Fruit fly (Drosophila melanogaster) whole organism, embryonic: ENCODE measurements around the gene Snapin.

Experiments
- CG10366 ChIP-seq: fragments of 200-800 bp; sonication (Bioruptor generic); IDR thresholded peaks from 2 replicates; pipeline ENCODE4 v1.3.6; 2022; ENCODE audit warnings: missing biosample characterization, missing genetic modification characterization
- CG13123 ChIP-seq: fragments of 200-800 bp; sonication (Bioruptor generic); optimal IDR thresholded peaks from 2 replicates; lab custom pipeline; 2016; ENCODE audit warnings: missing biosample characterization, missing genetic modification characterization
- CG15073 ChIP-seq: fragments of 200-800 bp; sonication (Bioruptor generic); optimal IDR thresholded peaks from 2 replicates; lab custom pipeline; 2016; ENCODE audit warnings: missing biosample characterization, missing genetic modification characterization
- CG16813 ChIP-seq: fragments of 200-800 bp; sonication (Bioruptor generic); IDR thresholded peaks from 3 replicates; pipeline ENCODE4 v1.3.6; 2022; ENCODE audit warnings: missing biosample characterization, missing genetic modification characterization; ENCODE audit not compliant: partially characterized antibody
- CG16863 ChIP-seq: fragments of 200-800 bp; sonication (Bioruptor generic); optimal IDR thresholded peaks from 3 replicates; lab custom pipeline; 2016; ENCODE audit warnings: missing biosample characterization, missing genetic modification characterization
- CG18262 ChIP-seq: fragments of 200-800 bp; optimal IDR thresholded peaks from 3 replicates; lab custom pipeline; 2019; ENCODE audit warnings: missing biosample characterization, mild to moderate bottlenecking, missing genetic modification characterization, moderate library complexity
- CG2120 ChIP-seq: fragments of 200-800 bp; sonication (Bioruptor generic); optimal IDR thresholded peaks from 3 replicates; lab custom pipeline; 2016; ENCODE audit warnings: missing biosample characterization, missing genetic modification characterization
- CG2875 ChIP-seq: fragments of 200-800 bp; sonication (Bioruptor generic); optimal IDR thresholded peaks from 2 replicates; lab custom pipeline; 2017; ENCODE audit warnings: missing biosample characterization, mild to moderate bottlenecking, missing genetic modification characterization, missing genetic modification reagents
- CG2889 ChIP-seq: fragments of 200-800 bp; sonication (Bioruptor generic); IDR thresholded peaks from 3 replicates; pipeline ENCODE4 v1.3.6; 2022; ENCODE audit warnings: missing biosample characterization, missing genetic modification characterization
- CG30020 ChIP-seq: fragments of 200-800 bp; optimal IDR thresholded peaks from 2 replicates; lab custom pipeline; 2019; ENCODE audit warnings: missing biosample characterization, mild to moderate bottlenecking, missing genetic modification characterization, moderate library complexity
- CG42726 ChIP-seq: fragments of 200-800 bp; sonication (Bioruptor generic); IDR thresholded peaks from 2 replicates; pipeline ENCODE4 v1.3.6; 2022; ENCODE audit warnings: missing biosample characterization, missing genetic modification characterization; ENCODE audit not compliant: partially characterized antibody
- CG4282 ChIP-seq: fragments of 200-800 bp; sonication (Bioruptor generic); optimal IDR thresholded peaks from 2 replicates; lab custom pipeline; 2016; ENCODE audit warnings: missing biosample characterization, missing genetic modification characterization
- CG43689 ChIP-seq: fragments of 200-800 bp; sonication (Bioruptor generic); IDR thresholded peaks from 2 replicates; pipeline ENCODE4 v1.3.6; 2022; ENCODE audit warnings: missing biosample characterization, missing genetic modification characterization
- CG6272 ChIP-seq: fragments of 200-800 bp; sonication (Bioruptor generic); IDR thresholded peaks from 2 replicates; pipeline ENCODE4 v1.3.6; 2022; ENCODE audit warnings: missing biosample characterization, missing genetic modification characterization
- CG7357 ChIP-seq: fragments of 200-800 bp; sonication (Bioruptor generic); IDR thresholded peaks from 3 replicates; pipeline ENCODE4 v1.3.6; 2022; ENCODE audit warnings: missing biosample characterization, missing genetic modification characterization
- CG7556 ChIP-seq: fragments of 200-800 bp; sonication (Bioruptor generic); optimal IDR thresholded peaks from 2 replicates; lab custom pipeline; 2017; ENCODE audit warnings: missing biosample characterization, mild to moderate bottlenecking, missing genetic modification characterization
- CG7928 ChIP-seq: fragments of 200-800 bp; sonication (Bioruptor generic); optimal IDR thresholded peaks from 2 replicates; lab custom pipeline; 2017; ENCODE audit warnings: missing biosample characterization, mild to moderate bottlenecking, missing genetic modification characterization
- CG9817 ChIP-seq: fragments of 200-800 bp; sonication (Bioruptor generic); optimal IDR thresholded peaks from 2 replicates; lab custom pipeline; 2018; ENCODE audit warnings: missing biosample characterization, mild to moderate bottlenecking, missing genetic modification characterization, moderate library complexity
- CTCF ChIP-seq: fragments of 200-800 bp; sonication (Bioruptor generic); optimal IDR thresholded peaks from 2 replicates; lab custom pipeline; 2017; ENCODE audit warnings: missing biosample characterization, mild to moderate bottlenecking, missing genetic modification characterization, moderate library complexity
- E2f1 ChIP-seq: fragments of 200-800 bp; sonication (Bioruptor generic); IDR thresholded peaks from 2 replicates; pipeline ENCODE4 v1.3.6; 2022; ENCODE audit warnings: missing biosample characterization, missing genetic modification characterization
- Ets97D ChIP-seq: fragments of 200-800 bp; sonication (Bioruptor generic); optimal IDR thresholded peaks from 3 replicates; lab custom pipeline; 2016; ENCODE audit warnings: missing biosample characterization, missing genetic modification characterization
- Fer1 ChIP-seq: fragments of 200-800 bp; sonication (Bioruptor generic); optimal IDR thresholded peaks from 2 replicates; lab custom pipeline; 2017; ENCODE audit warnings: missing biosample characterization, mild to moderate bottlenecking, missing genetic modification characterization
- HLH4C ChIP-seq: fragments of 200-800 bp; sonication (Bioruptor generic); IDR thresholded peaks from 3 replicates; pipeline ENCODE4 v1.3.6; 2022; ENCODE audit warnings: missing biosample characterization, missing genetic modification characterization; ENCODE audit not compliant: partially characterized antibody
- HmgD ChIP-seq: fragments of 200-800 bp; sonication (Bioruptor generic); optimal IDR thresholded peaks from 3 replicates; lab custom pipeline; 2016; ENCODE audit warnings: missing biosample characterization, missing genetic modification characterization
- Myb ChIP-seq: fragments of 200-800 bp; sonication (Bioruptor generic); optimal IDR thresholded peaks from 2 replicates; lab custom pipeline; 2016; ENCODE audit warnings: missing biosample characterization, missing genetic modification characterization
- PHDP ChIP-seq: fragments of 200-800 bp; sonication (Bioruptor generic); optimal IDR thresholded peaks from 3 replicates; lab custom pipeline; 2018; ENCODE audit warnings: missing biosample characterization, mild to moderate bottlenecking, missing genetic modification characterization, moderate library complexity
- Tbp ChIP-seq: fragments of >200 bp; optimal IDR thresholded peaks from 2 replicates; lab custom pipeline; 2018; ENCODE audit warnings: missing biosample characterization, missing genetic modification characterization
- amos ChIP-seq: fragments of 200-800 bp; sonication (Bioruptor generic); IDR thresholded peaks from 2 replicates; pipeline ENCODE4 v1.3.6; 2022; ENCODE audit warnings: missing biosample characterization, missing genetic modification characterization; ENCODE audit not compliant: partially characterized antibody
- cad ChIP-seq: fragments of >200 bp; optimal IDR thresholded peaks from 2 replicates; lab custom pipeline; 2017; ENCODE audit warnings: missing biosample characterization, missing genetic modification characterization
- ci ChIP-seq: fragments of 200-800 bp; sonication (Bioruptor generic); IDR thresholded peaks from 3 replicates; pipeline ENCODE4 v1.3.6; 2022; ENCODE audit warnings: missing biosample characterization, missing genetic modification characterization
- crc ChIP-seq: fragments of 200-800 bp; sonication (Bioruptor generic); optimal IDR thresholded peaks from 2 replicates; lab custom pipeline; 2016; ENCODE audit warnings: missing biosample characterization, missing genetic modification characterization
- crol ChIP-seq: fragments of 200-800 bp; sonication (Bioruptor generic); IDR thresholded peaks from 2 replicates; pipeline ENCODE4 v1.3.6; 2022; ENCODE audit warnings: missing biosample characterization, missing genetic modification characterization
- en ChIP-seq: fragments of 200-800 bp; sonication (Bioruptor generic); optimal IDR thresholded peaks from 2 replicates; lab custom pipeline; 2016; ENCODE audit warnings: missing biosample characterization, missing genetic modification characterization
- eyg ChIP-seq: fragments of 200-800 bp; sonication (Bioruptor generic); optimal IDR thresholded peaks from 3 replicates; lab custom pipeline; 2016; ENCODE audit warnings: missing biosample characterization, missing genetic modification characterization
- fru ChIP-seq: fragments of >200 bp; optimal IDR thresholded peaks from 2 replicates; lab custom pipeline; 2017
- fu2 ChIP-seq: fragments of 200-800 bp; sonication (Bioruptor generic); optimal IDR thresholded peaks from 2 replicates; lab custom pipeline; 2016; ENCODE audit warnings: missing biosample characterization, missing genetic modification characterization
- grn ChIP-seq: fragments of 200-800 bp; sonication (Bioruptor generic); optimal IDR thresholded peaks from 3 replicates; lab custom pipeline; 2017; ENCODE audit warnings: missing biosample characterization, missing genetic modification characterization
- gsb ChIP-seq: fragments of 200-800 bp; sonication (Bioruptor generic); IDR thresholded peaks from 2 replicates; pipeline ENCODE4 v1.3.6; 2022; ENCODE audit warnings: missing biosample characterization, missing genetic modification characterization
- ham ChIP-seq: fragments of 200-800 bp; sonication (Bioruptor generic); IDR thresholded peaks from 2 replicates; pipeline ENCODE4 v1.3.6; 2022; ENCODE audit warnings: missing biosample characterization, missing genetic modification characterization
- jigr1 ChIP-seq: fragments of 200-800 bp; sonication (Bioruptor generic); IDR thresholded peaks from 3 replicates; pipeline ENCODE4 v1.3.6; 2022; ENCODE audit warnings: missing biosample characterization, missing genetic modification characterization
- kah ChIP-seq: fragments of 200-800 bp; sonication (Bioruptor generic); optimal IDR thresholded peaks from 2 replicates; lab custom pipeline; 2018; ENCODE audit warnings: missing biosample characterization, mild to moderate bottlenecking, missing genetic modification characterization
- pho ChIP-seq: fragments of 200-800 bp; sonication (Bioruptor generic); optimal IDR thresholded peaks from 2 replicates; lab custom pipeline; 2016; ENCODE audit warnings: missing biosample characterization, missing genetic modification characterization
- prd ChIP-seq, 3 experiments: fragments of >200 bp in 2 of 3; fragments of 200-800 bp in 1 of 3; sonication (Bioruptor generic) in 1 of 3; optimal IDR thresholded peaks in 2 of 3; IDR thresholded peaks in 1 of 3; 2 replicates in 2 of 3; 3 replicates in 1 of 3; pipeline versions ENCODE4 v1.3.6 to Lab custom; 2017 to 2022; ENCODE audit warnings: missing biosample characterization in 1 of 3, missing genetic modification characterization in 1 of 3
- ranshi ChIP-seq: fragments of 200-800 bp; sonication (Bioruptor generic); IDR thresholded peaks from 2 replicates; pipeline ENCODE4 v1.3.6; 2022; ENCODE audit warnings: missing biosample characterization, missing genetic modification characterization
- sens ChIP-seq: fragments of 200-800 bp; sonication (Bioruptor generic); peaks from one replicate; lab custom pipeline; 2016; ENCODE audit warnings: missing biosample characterization, missing genetic modification characterization
- seq ChIP-seq: fragments of 200-800 bp; sonication (Bioruptor generic); IDR thresholded peaks from 2 replicates; pipeline ENCODE4 v1.3.6; 2022; ENCODE audit warnings: missing biosample characterization, missing genetic modification characterization
- slou ChIP-seq: fragments of 200-800 bp; sonication (Bioruptor generic); optimal IDR thresholded peaks from 3 replicates; lab custom pipeline; 2016; ENCODE audit warnings: missing biosample characterization, missing genetic modification characterization
- vfl ChIP-seq: fragments of 200-800 bp; sonication (Bioruptor generic); optimal IDR thresholded peaks from 2 replicates; lab custom pipeline; 2016; ENCODE audit warnings: missing biosample characterization, missing genetic modification characterization

Gene Snapin

dm6 chr2L:2749144-2749766, 10.2 kb downstream of the Snapin start (continued):
- 0 out of 2 replicates have a peak, but pooled peaks have one; percentile 42 for TF ChIP-seq CG6272 (GFP tag; lab: Robert Waterston, UW)
- no peak for TF ChIP-seq CG7556 (GFP tag; lab: Kevin White, UChicago)
- peak; percentile 66 for TF ChIP-seq sens
- no peak for TF ChIP-seq crol
- TF ChIP-seq CG2120 (GFP tag; lab: Kevin White, UChicago): peak; percentile 53

- TF ChIP-seq seq (GFP tag; lab: Robert Waterston, UW) (peak; percentile 73), Fer1 (peak; percentile 89), vfl (peak; percentile 83), pho (peak; percentile 82), HmgD (GFP tag; lab: Kevin White, UChicago) (peak; percentile 0), cad (no peak), HLH4C (GFP tag; lab: Robert Waterston, UW) (peak; percentile 42; the same call in 1 of the 3 replicates), fu2 (GFP tag; lab: Kevin White, UChicago) (peak; percentile 77), CG2889 (GFP tag; lab: Robert Waterston, UW) (peak; percentile 59; the same call in 1 of the 3 replicates), CG2875 (GFP tag; lab: Kevin White, UChicago) (no peak), en (GFP tag; lab: Kevin White, UChicago) (peak; percentile 51), CG42726 (GFP tag; lab: Robert Waterston, UW) (no peak), CG10366 (peak; percentile 81), CTCF (GFP tag; lab: Kevin White, UChicago) (peak; percentile 47), eyg (GFP tag; lab: Kevin White, UChicago) (peak; percentile 47), PHDP (tag; lab: Kevin White, UChicago) (peak; percentile 83), ci (GFP tag; lab: Robert Waterston, UW) (peak; percentile 87), Myb (GFP tag; lab: Kevin White, UChicago) (peak; percentile 79), kah (peak; percentile 51), ham (GFP tag; lab: Robert Waterston, UW) (peak; percentile 58; the same call in 1 of the 2 replicates), CG16863 (GFP tag; lab: Kevin White, UChicago) (peak; percentile 60), crc (GFP tag; lab: Kevin White, UChicago) (peak; percentile 59), CG7357 (peak; percentile 72), CG30020 (peak; percentile 78), CG15073 (GFP tag; lab: Kevin White, UChicago) (no peak), fru (lab: Kevin White, UChicago) (no peak), CG18262 (peak; percentile 94), CG9817 (tag; lab: Kevin White, UChicago) (peak; percentile 89), CG16813 (peak; percentile 50; the same call in 2 of the 3 replicates), CG7928 (GFP tag; lab: Kevin White, UChicago) (peak; percentile 99), E2f1 (GFP tag; lab: Robert Waterston, UW) (peak; percentile 81), CG43689 (GFP tag; lab: Robert Waterston, UW) (peak; percentile 49; the same call in 1 of the 2 replicates), grn (GFP tag; lab: Kevin White, UChicago) (no peak), Tbp (no peak), gsb (GFP tag; lab: Robert Waterston, UW) (peak; percentile 73), CG2120 (GFP tag; lab: Kevin White, UChicago) (peak; percentile 91), amos (GFP tag; lab: Robert Waterston, UW) (0 out of 2 replicates have a peak, but pooled peaks have one; percentile 34), jigr1 (GFP tag; lab: Robert Waterston, UW) (peak; percentile 35; the same call in 1 of the 3 replicates), ranshi (GFP tag; lab: Robert Waterston, UW) (peak; percentile 83), CG4282 (peak; percentile 78), CG13123 (GFP tag; lab: Kevin White, UChicago) (peak; percentile 72), prd (optimal IDR thresholded peaks at IDR 0.05; lab: Kevin White, UChicago) (no peak), prd (GFP tag; IDR thresholded peaks at IDR 0.05; lab: Robert Waterston, UW) (peak; percentile 90), Ets97D (GFP tag; lab: Kevin White, UChicago) (peak; percentile 94), slou (GFP tag; lab: Kevin White, UChicago) (peak; percentile 90)
Measured at dm6 chr2L:2748480-2749143, 10.9 kb downstream of the Snapin start.
